Worm (Caenorhabditis elegans): Measurements from ENCODE around the gene anmt-1.

The anmt-1 gene

ce11 chrIII:8652922-8653321 is 31.7 kb upstream of the anmt-1 start:
- TF ChIP-seq unc-62 (GFP tag; optimal IDR thresholded peaks at IDR 0.05) = no peak
- TF ChIP-seq rnt-1 (tag; optimal IDR thresholded peaks at IDR 0.05) = peak; percentile 42
- TF ChIP-seq lir-3 (tag; optimal IDR thresholded peaks at IDR 0.05; ENCODE audit: poor library complexity) = no peak
- TF ChIP-seq mep-1 (tag; optimal IDR thresholded peaks at IDR 0.05) = no peak
- TF ChIP-seq efl-3 (GFP tag; optimal IDR thresholded peaks at IDR 0.05) = no peak
- TF ChIP-seq F16B12.6 (tag; optimal IDR thresholded peaks at IDR 0.05) = no peak
- peak; percentile 23 to 45 for TF ChIP-seq lsy-2 (tag; optimal IDR thresholded peaks at IDR 0.05)
- peak; percentile 46 for TF ChIP-seq snu-23 (GFP tag; optimal IDR thresholded peaks at IDR 0.05)
- no peak for TF ChIP-seq skn-1 (tag; optimal IDR thresholded peaks at IDR 0.05)
- TF ChIP-seq lin-13 (GFP tag; optimal IDR thresholded peaks at IDR 0.05) = peak; percentile 12
- TF ChIP-seq lin-35 (GFP tag; optimal IDR thresholded peaks at IDR 0.05) = peak; percentile 27 to 62
- TF ChIP-seq ceh-63 (GFP tag; optimal IDR thresholded peaks at IDR 0.05) = no peak
- TF ChIP-seq elt-2 (tag; optimal IDR thresholded peaks at IDR 0.05) = no peak
- peak; percentile 34 for TF ChIP-seq nhr-20 (tag; optimal IDR thresholded peaks at IDR 0.05)
- no peak for TF ChIP-seq irx-1 (tag; optimal IDR thresholded peaks at IDR 0.05)
- peak; percentile 1 for TF ChIP-seq ama-1 (optimal IDR thresholded peaks at IDR 0.05)
- TF ChIP-seq nhr-71 (tag; optimal IDR thresholded peaks at IDR 0.05) = peak; percentile 54
- TF ChIP-seq dsc-1 (tag; optimal IDR thresholded peaks at IDR 0.05) = peak; percentile 39
- TF ChIP-seq lin-14 (GFP tag; optimal IDR thresholded peaks at IDR 0.05) = peak; percentile 36
- TF ChIP-seq ceh-8 (GFP tag; optimal IDR thresholded peaks at IDR 0.05) = no peak
- TF ChIP-seq mdl-1 (tag; optimal IDR thresholded peaks at IDR 0.05) = peak in 1 of 2 experiments; percentile 4
- peak; percentile 38 for TF ChIP-seq nhr-47 (tag; optimal IDR thresholded peaks at IDR 0.05)
- peak; percentile 31 for TF ChIP-seq swsn-7 (tag; optimal IDR thresholded peaks at IDR 0.05)
- no peak for TF ChIP-seq ztf-11 (tag; optimal IDR thresholded peaks at IDR 0.05)
- TF ChIP-seq nhr-85 (tag) = peak; percentile 80
- peak; percentile 2 for TF ChIP-seq aly-2 (tag; optimal IDR thresholded peaks at IDR 0.05)
- no peak for TF ChIP-seq nhr-237 (tag; optimal IDR thresholded peaks at IDR 0.05)
- peak in 2 of 3 experiments; percentile 12 to 23 for TF ChIP-seq dpl-1 (GFP tag; optimal IDR thresholded peaks at IDR 0.05)
- TF ChIP-seq xbp-1 (tag; optimal IDR thresholded peaks at IDR 0.05) = peak; percentile 12
- TF ChIP-seq C16A3.4 (tag; optimal IDR thresholded peaks at IDR 0.05) = peak; percentile 23
- TF ChIP-seq lin-39 (tag; optimal IDR thresholded peaks at IDR 0.05) = no peak
- peak; percentile 14 to 38 for TF ChIP-seq efl-1 (optimal IDR thresholded peaks at IDR 0.05)
- TF ChIP-seq efl-1 (GFP tag; optimal IDR thresholded peaks at IDR 0.05 in 1 of 2) = peak; percentile 7 to 8

DNA sequence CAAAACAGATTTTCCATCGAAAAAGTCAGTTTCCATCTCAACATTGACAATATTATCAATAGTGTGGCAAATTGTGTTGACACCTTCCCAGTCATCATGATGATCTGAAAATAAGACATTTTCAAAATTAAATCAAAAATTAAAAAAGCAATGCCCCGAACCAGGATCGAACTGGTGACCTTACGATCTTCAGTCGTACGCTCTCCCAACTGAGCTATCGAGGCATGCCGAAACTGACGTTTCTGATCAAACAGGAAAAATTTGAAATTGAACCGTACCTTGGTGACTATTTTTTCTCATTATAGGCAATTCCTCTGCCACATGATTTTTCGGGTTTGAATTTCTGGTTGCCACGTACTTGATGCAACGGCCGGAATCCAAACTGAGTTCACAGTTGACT is 31.2 kb upstream of the anmt-1 start:
- TF ChIP-seq zag-1 (tag; optimal IDR thresholded peaks at IDR 0.05) (no peak), aha-1 (tag; optimal IDR thresholded peaks at IDR 0.05) (no peak), xbp-1 (tag; optimal IDR thresholded peaks at IDR 0.05) (no peak), dsc-1 (tag; optimal IDR thresholded peaks at IDR 0.05) (no peak), egl-27 (tag; optimal IDR thresholded peaks at IDR 0.05) (no peak), fkh-4 (tag; optimal IDR thresholded peaks at IDR 0.05; ENCODE audit: borderline replicate concordance) (no peak), zip-4 (GFP tag; optimal IDR thresholded peaks at IDR 0.05) (no peak)

ce11 chrIII:8653875-8654386 is 30.7 kb upstream of the anmt-1 start, which contains the start of gene F22B7.9:
Gene F22B7.9 (minus strand): TSS chrIII:8653925.
- TF ChIP-seq tlp-1 (tag; optimal IDR thresholded peaks at IDR 0.05) = no peak
- TF ChIP-seq swsn-7 (tag; optimal IDR thresholded peaks at IDR 0.05) = no peak
- peak; percentile 26 for TF ChIP-seq lin-14 (GFP tag; optimal IDR thresholded peaks at IDR 0.05)
- no peak for TF ChIP-seq irx-1 (tag; optimal IDR thresholded peaks at IDR 0.05)
- TF ChIP-seq C04F5.9 (tag; optimal IDR thresholded peaks at IDR 0.05) = no peak
- TF ChIP-seq lin-35 (GFP tag; optimal IDR thresholded peaks at IDR 0.05) = peak in 1 of 2 experiments; percentile 34
- TF ChIP-seq dsc-1 (tag; optimal IDR thresholded peaks at IDR 0.05) = no peak
- no peak for TF ChIP-seq efl-1 (optimal IDR thresholded peaks at IDR 0.05)
- TF ChIP-seq efl-1 (GFP tag; optimal IDR thresholded peaks at IDR 0.05 in 1 of 2) = peak in 1 of 2 experiments; percentile 16
- no peak for TF ChIP-seq alr-1 (tag; optimal IDR thresholded peaks at IDR 0.05; ENCODE audit: borderline replicate concordance)
- TF ChIP-seq fkh-10 (GFP tag; optimal IDR thresholded peaks at IDR 0.05) = no peak
- TF ChIP-seq ceh-88 (GFP tag; IDR thresholded peaks at IDR 0.05) = 0 out of 2 replicates have a peak, but pooled peaks have one; percentile 12
- no peak for TF ChIP-seq efl-3 (GFP tag; optimal IDR thresholded peaks at IDR 0.05)
- no peak for TF ChIP-seq C34B4.2 (tag; optimal IDR thresholded peaks at IDR 0.05)
- TF ChIP-seq ztf-11 (tag; optimal IDR thresholded peaks at IDR 0.05) = no peak
- peak; percentile 54 for TF ChIP-seq elt-2 (tag; optimal IDR thresholded peaks at IDR 0.05)
- no peak for TF ChIP-seq egl-13 (tag; optimal IDR thresholded peaks at IDR 0.05)
- no peak for TF ChIP-seq mep-1 (tag; optimal IDR thresholded peaks at IDR 0.05)
- TF ChIP-seq dpl-1 (GFP tag; optimal IDR thresholded peaks at IDR 0.05) = peak in 1 of 3 experiments; percentile 9
- no peak for TF ChIP-seq lin-39 (tag; optimal IDR thresholded peaks at IDR 0.05)
- TF ChIP-seq nhr-11 (tag; optimal IDR thresholded peaks at IDR 0.05) = no peak
- TF ChIP-seq nhr-237 (tag; optimal IDR thresholded peaks at IDR 0.05) = no peak
- no peak for TF ChIP-seq ceh-90 (tag; optimal IDR thresholded peaks at IDR 0.05)
- no peak for TF ChIP-seq blmp-1 (tag; optimal IDR thresholded peaks at IDR 0.05)
- TF ChIP-seq lir-3 (tag; optimal IDR thresholded peaks at IDR 0.05; ENCODE audit: poor library complexity) = no peak
- peak; percentile 54 for TF ChIP-seq nhr-71 (tag; optimal IDR thresholded peaks at IDR 0.05)
